Worm (Caenorhabditis elegans): ENCODE data around the gene C15B12.2.

C15B12.2 gene

DNA sequence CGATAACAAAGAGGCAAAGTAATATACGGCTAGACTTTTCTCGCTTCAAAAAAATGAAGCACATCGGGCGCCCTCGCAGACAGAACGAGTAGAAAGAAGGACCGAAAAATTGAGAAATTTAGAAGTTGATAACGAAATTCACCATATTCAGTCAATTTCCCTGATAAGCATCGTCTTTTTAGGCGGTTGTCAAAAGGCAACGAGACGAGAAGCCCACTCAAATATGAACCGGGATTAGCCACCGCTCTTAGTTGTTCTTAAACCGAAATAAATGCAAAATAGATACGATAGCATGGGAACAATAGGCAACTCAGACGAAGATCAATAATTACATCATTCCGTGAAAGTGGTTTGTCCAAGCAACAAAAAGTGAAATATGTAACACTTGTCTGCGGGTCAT lies 39.9 kb downstream of the C15B12.2 start:
- TF ChIP-seq nhr-80 (tag; optimal IDR thresholded peaks at IDR 0.05) (peak; percentile 56), ama-1 (optimal IDR thresholded peaks at IDR 0.05) (no peak), ama-1 (GFP tag; optimal IDR thresholded peaks at IDR 0.05) (no peak)

DNA sequence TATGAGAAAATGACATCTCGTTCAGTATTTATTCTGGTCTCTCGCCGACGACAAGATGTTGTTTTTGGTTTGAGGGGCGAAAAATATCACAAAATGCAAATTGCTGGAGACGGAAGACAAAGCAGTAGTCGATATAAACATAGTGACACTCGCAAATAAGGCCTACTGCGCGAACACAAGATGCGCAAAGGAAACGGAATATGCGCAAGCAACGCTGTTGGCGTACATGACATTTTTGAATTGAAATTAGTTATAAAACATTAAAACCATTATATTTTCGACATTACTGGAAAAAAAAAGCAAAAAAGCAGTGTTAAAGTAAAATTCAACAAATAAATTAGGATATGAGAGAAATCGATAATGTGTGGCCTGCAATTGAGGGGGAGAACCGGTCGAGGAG lies 41.8 kb downstream of the C15B12.2 start, which contains the start of gene cdf-1:
Gene cdf-1 (minus strand): TSS at position 136 of the 400 bp plus-strand sequence.
- TF ChIP-seq ztf-18 (tag; optimal IDR thresholded peaks at IDR 0.05) (peak; percentile 80), gei-17 (GFP tag; optimal IDR thresholded peaks at IDR 0.05) (no peak)

DNA sequence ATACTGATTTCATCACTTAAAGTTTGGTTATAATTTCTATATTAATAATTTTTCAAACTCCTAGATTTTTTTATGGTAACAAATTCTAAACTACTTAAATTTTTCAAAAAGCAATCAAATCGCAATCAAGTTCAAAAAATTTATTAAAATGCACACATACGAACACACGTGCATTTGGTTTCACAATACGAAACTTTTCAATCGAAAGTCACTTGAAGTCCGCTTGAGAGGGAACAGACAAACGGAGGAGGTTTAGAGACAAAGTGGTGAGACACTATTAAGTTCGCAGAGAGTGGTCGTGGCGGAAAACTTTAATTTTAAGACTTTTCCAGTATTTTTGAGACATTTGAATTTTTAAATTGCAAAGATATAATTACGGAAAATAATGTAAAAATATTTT lies 42.5 kb downstream of the C15B12.2 start, which contains the start of gene glr-8:
Gene glr-8 (plus strand): TSS at position 319 of the 400 bp plus-strand sequence.
- peak; percentile 49; the same call in 1 of the 2 replicates for TF ChIP-seq hmg-1.2 (GFP tag; IDR thresholded peaks at IDR 0.05)
- no peak for TF ChIP-seq cebp-1 (GFP tag; IDR thresholded peaks at IDR 0.05)
- TF ChIP-seq cebp-1 (tag; optimal IDR thresholded peaks at IDR 0.05), result peak; percentile 69
- no peak for TF ChIP-seq let-607 (tag; optimal IDR thresholded peaks at IDR 0.05)
- no peak for TF ChIP-seq B0261.1 (tag; optimal IDR thresholded peaks at IDR 0.05)
- no peak for TF ChIP-seq F39B2.1 (GFP tag; IDR thresholded peaks at IDR 0.05)

DNA sequence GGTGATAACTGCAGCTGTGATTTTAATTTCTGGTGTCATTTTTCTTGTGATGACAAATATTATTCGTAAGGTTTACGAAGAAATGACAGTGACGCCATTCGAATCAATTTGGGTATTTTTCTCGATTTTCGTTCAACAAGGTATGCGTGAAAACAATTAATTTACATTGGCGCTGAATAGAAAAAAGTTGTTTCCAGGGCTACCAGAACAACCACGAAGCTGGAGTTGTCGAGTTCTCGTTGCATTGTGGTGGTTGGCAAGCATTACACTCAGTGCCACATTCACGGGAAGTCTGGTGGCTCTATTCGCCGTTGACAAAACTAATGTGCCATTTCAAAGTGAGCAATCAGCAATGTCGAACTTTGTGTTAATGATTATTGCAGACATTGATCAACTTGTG lies 44.5 kb downstream of the C15B12.2 start:
- TF ChIP-seq lin-35 (GFP tag; optimal IDR thresholded peaks at IDR 0.05) (no peak), nfya-1 (tag; optimal IDR thresholded peaks at IDR 0.05; ENCODE audit: borderline replicate concordance, insufficient read depth) (no peak), mcd-1 (GFP tag; IDR thresholded peaks at IDR 0.05) (no peak), let-526 (GFP tag; IDR thresholded peaks at IDR 0.05) (no peak), cebp-2 (GFP tag; IDR thresholded peaks at IDR 0.05) (no peak), ztf-26 (tag; optimal IDR thresholded peaks at IDR 0.05) (no peak), T26A5.8 (tag; optimal IDR thresholded peaks at IDR 0.05) (no peak)

DNA sequence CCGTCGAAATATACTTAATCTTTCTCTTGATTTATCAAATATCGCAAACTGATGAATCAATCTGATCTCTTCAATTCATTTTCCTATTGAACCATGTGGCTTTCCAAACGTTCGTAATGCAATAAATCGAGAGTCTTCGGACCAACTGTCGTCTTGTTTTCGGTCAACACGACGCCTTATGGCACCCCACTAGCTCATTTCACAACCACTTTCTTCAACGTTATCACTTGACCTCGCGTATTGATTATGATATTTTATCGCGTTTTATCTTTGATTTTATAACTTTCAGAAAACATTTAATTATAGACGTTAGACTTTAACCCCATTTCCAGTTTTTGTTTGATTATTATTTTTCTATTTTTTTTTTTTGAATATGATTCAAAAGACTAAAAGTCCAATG lies 46.6 kb downstream of the C15B12.2 start:
- TF ChIP-seq cebp-1 (GFP tag; IDR thresholded peaks at IDR 0.05), result no peak
- TF ChIP-seq cebp-1 (tag; optimal IDR thresholded peaks at IDR 0.05), result peak; percentile 14
- no peak for TF ChIP-seq zfh-2 (GFP tag; conservative IDR thresholded peaks at IDR 0.05)

DNA sequence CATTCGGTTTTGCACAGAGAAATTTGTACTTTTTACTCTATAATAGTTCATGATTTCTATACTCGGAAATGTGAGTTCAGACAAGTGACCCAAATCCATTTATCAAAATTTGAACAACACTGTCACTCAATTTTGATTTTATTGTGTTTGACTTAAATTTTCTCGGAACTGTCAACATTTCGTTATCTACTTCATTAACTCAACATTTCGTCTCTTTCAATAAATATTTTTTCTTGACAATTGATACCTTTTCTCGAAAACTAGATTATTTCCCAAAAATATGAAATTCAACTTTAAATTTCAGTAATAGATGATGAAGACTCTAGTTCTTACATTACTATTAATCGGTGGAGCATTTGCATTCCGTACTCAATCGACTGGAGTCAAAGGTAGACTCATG lies 47.4 kb downstream of the C15B12.2 start, which contains the start of gene ttr-36:
Gene ttr-36 (plus strand): TSS at position 301 of the 400 bp plus-strand sequence.
- TF ChIP-seq lin-40 (tag; optimal IDR thresholded peaks at IDR 0.05) (no peak), nhr-80 (tag; optimal IDR thresholded peaks at IDR 0.05) (peak; percentile 30)

DNA sequence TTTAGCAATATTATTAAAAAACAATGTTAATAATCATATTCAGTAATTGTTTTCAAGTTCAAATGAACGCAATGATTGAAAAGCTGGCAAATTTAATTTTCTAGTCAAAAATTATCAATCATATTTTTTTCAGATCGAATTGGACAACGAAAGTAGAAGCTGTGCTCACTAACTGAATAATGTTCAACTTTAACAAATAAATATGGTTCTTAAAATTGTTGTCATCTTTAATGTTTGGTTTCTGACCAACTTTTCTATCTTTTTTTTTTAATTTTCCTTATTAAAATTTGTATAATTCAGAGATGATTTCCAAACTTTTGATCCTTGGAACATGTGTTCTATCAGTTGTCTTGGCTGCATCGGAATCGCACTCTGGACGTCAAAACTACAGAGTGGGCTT lies 48.8 kb downstream of the C15B12.2 start, which contains the start of gene ttr-35:
Gene ttr-35 (plus strand): TSS at position 301 of the 400 bp plus-strand sequence.
- no peak for TF ChIP-seq lin-35 (GFP tag; optimal IDR thresholded peaks at IDR 0.05)

DNA sequence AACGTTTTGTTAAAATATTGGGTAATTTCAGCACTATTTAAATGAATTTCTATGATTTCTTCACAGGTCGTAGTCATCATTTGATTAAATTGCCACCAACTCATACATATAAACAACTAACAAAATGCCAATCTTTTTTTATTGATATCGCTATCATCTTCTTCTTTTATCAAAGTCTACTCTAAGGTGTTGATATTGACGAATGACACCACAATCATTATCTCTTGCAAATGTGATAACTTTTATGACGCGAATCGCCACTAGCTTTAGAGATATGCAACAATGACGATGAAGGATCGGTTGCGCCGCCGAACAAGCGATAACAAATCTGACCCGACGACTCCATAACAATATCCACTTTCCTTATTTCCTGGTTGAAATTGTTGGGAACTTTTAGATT lies 51.3 kb downstream of the C15B12.2 start:
- TF ChIP-seq die-1 (tag; optimal IDR thresholded peaks at IDR 0.05) (no peak), mel-28 (tag; optimal IDR thresholded peaks at IDR 0.05; ENCODE audit: borderline replicate concordance) (no peak), F57C9.4 (tag; optimal IDR thresholded peaks at IDR 0.05) (no peak), lsl-1 (GFP tag; optimal IDR thresholded peaks at IDR 0.05) (no peak), let-607 (tag; optimal IDR thresholded peaks at IDR 0.05) (peak in 1 of 2 experiments; percentile 41), nhr-80 (tag; optimal IDR thresholded peaks at IDR 0.05) (peak; percentile 41)

DNA sequence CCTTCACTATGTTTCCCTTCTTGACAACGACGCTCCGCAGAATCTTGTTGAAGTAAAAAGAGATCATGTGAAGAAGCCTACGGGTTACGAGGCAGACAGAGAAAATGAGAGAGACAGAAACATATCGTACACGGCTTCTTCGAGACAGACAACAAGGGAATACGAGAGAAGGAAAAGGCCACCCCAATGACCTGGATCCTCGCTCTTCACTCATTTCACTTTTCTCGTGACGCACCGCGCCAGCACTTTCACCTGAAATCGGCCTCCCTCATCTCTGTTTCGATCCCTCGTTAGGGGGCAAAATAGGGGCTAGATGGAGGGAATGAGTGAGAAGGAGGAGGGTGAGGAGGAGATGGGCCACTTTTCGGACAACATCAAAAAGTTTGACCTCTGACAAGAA lies 52.1 kb downstream of the C15B12.2 start:
- no peak for TF ChIP-seq nhr-179 (tag; optimal IDR thresholded peaks at IDR 0.05)
- TF ChIP-seq aptf-3 (GFP tag; IDR thresholded peaks at IDR 0.05), result 0 out of 2 replicates have a peak, but pooled peaks have one; percentile 59
- TF ChIP-seq madf-3 (GFP tag; IDR thresholded peaks at IDR 0.05), result 0 out of 2 replicates have a peak, but pooled peaks have one; percentile 38

Data from whole organism, young adult.